Worm (Caenorhabditis elegans) whole organism, early embryonic: ENCODE results near the gene nhr-95.

Experiments
- flt-1 ChIP-seq: fragments of 200-800 bp; sonication (Bioruptor generic); IDR thresholded peaks from 2 replicates; pipeline ENCODE4 v1.3.6; 2022; ENCODE audit warnings: missing genetic modification characterization, missing compliant biosample characterization
- hmbx-1 ChIP-seq: sonication (generic microtip); optimal IDR thresholded peaks from 2 replicates; lab custom pipeline; 2016; ENCODE audit warnings: mild to moderate bottlenecking, missing genetic modification characterization, missing compliant biosample characterization
- hnd-1 ChIP-seq: sonication (generic microtip); optimal IDR thresholded peaks from 2 replicates; lab custom pipeline; 2016; ENCODE audit warnings: missing genetic modification characterization, missing compliant biosample characterization
- pes-1 ChIP-seq: fragments of 200-800 bp; sonication (Bioruptor generic); IDR thresholded peaks from 2 replicates; pipeline ENCODE4 v1.3.6; 2022; ENCODE audit warnings: missing genetic modification reagents, missing genetic modification characterization, missing compliant biosample characterization
- tbx-11 ChIP-seq: fragments of 200-800 bp; sonication (Bioruptor generic); IDR thresholded peaks from 2 replicates; pipeline ENCODE4 v1.3.6; 2022; ENCODE audit warnings: missing genetic modification characterization, missing compliant biosample characterization
- tbx-37 ChIP-seq: fragments of 200-800 bp; sonication (Bioruptor generic); conservative IDR thresholded peaks from 2 replicates; pipeline ENCODE4 v1.3.6; 2022; ENCODE audit warnings: missing genetic modification reagents, missing genetic modification characterization, missing compliant biosample characterization

ce11 chrV:19082541-19082940 is at the start of gene nhr-95:
- TF ChIP-seq tbx-37 (no peak), pes-1 (GFP tag; lab: Robert Waterston, UW) (no peak), flt-1 (no peak), hmbx-1 (tag; lab: Kevin White, UChicago) (no peak), tbx-11 (GFP tag; lab: Robert Waterston, UW) (no peak), hnd-1 (tag; lab: Kevin White, UChicago) (no peak)
